Fruit fly (Drosophila melanogaster) whole organism, embryonic: ENCODE data around the gene spz5.

Source experiments
- Aef1 ChIP-seq: fragments of 200-800 bp; sonication (Bioruptor generic); IDR thresholded peaks from 3 replicates; pipeline ENCODE4 v1.3.6; 2022; ENCODE audit warnings: missing biosample characterization, missing genetic modification characterization
- Asciz ChIP-seq: fragments of 200-800 bp; sonication (Bioruptor generic); optimal IDR thresholded peaks from 2 replicates; lab custom pipeline; 2017; ENCODE audit warnings: missing biosample characterization, mild to moderate bottlenecking, missing genetic modification characterization, missing genetic modification reagents
- BtbVII ChIP-seq: fragments of 200-800 bp; sonication (Bioruptor generic); optimal IDR thresholded peaks from 3 replicates; lab custom pipeline; 2017; ENCODE audit warnings: missing biosample characterization, mild to moderate bottlenecking, missing genetic modification characterization
- Bteb2 ChIP-seq: fragments of 200-800 bp; sonication (Bioruptor generic); optimal IDR thresholded peaks from 2 replicates; lab custom pipeline; 2016; ENCODE audit warnings: missing biosample characterization, missing genetic modification characterization
- CG10543 ChIP-seq: fragments of 200-800 bp; sonication (Bioruptor generic); optimal IDR thresholded peaks from 3 replicates; lab custom pipeline; 2017; ENCODE audit warnings: missing biosample characterization, mild to moderate bottlenecking, missing genetic modification characterization, moderate library complexity
- CG10565 ChIP-seq: fragments of 200-800 bp; sonication (Bioruptor generic); optimal IDR thresholded peaks from 3 replicates; lab custom pipeline; 2016; ENCODE audit warnings: missing biosample characterization, mild to moderate bottlenecking, missing genetic modification characterization
- CG11560 ChIP-seq: fragments of 200-800 bp; sonication (Bioruptor generic); IDR thresholded peaks from 3 replicates; pipeline ENCODE4 v1.3.6; 2022; ENCODE audit warnings: missing biosample characterization, missing genetic modification characterization
- CG11723 ChIP-seq: fragments of 200-800 bp; sonication (Bioruptor generic); optimal IDR thresholded peaks from 2 replicates; lab custom pipeline; 2017; ENCODE audit warnings: missing biosample characterization, mild to moderate bottlenecking, missing genetic modification characterization
- CG12071 ChIP-seq: fragments of 200-800 bp; sonication (Bioruptor generic); optimal IDR thresholded peaks from 3 replicates; lab custom pipeline; 2018; ENCODE audit warnings: missing biosample characterization, mild to moderate bottlenecking, missing genetic modification characterization
- CG12299 ChIP-seq: fragments of 200-800 bp; sonication (Bioruptor generic); optimal IDR thresholded peaks from 2 replicates; lab custom pipeline; 2018; ENCODE audit warnings: missing biosample characterization, mild to moderate bottlenecking, missing genetic modification characterization
- CG12659 ChIP-seq: fragments of 200-800 bp; sonication (Bioruptor generic); optimal IDR thresholded peaks from 3 replicates; lab custom pipeline; 2017; ENCODE audit warnings: mild to moderate bottlenecking, missing biosample characterization, missing genetic modification reagents, missing genetic modification characterization
- CG14014 ChIP-seq: fragments of 200-800 bp; sonication (Bioruptor generic); IDR thresholded peaks from 2 replicates; pipeline ENCODE4 v1.3.6; 2022; ENCODE audit warnings: missing biosample characterization, missing genetic modification characterization
- CG14050 ChIP-seq: fragments of 200-800 bp; sonication (Bioruptor generic); IDR thresholded peaks from 3 replicates; pipeline ENCODE4 v1.3.6; 2022; ENCODE audit warnings: missing biosample characterization, missing genetic modification characterization
- CG1603 ChIP-seq: fragments of 200-800 bp; sonication (Bioruptor generic); optimal IDR thresholded peaks from 2 replicates; lab custom pipeline; 2019; ENCODE audit warnings: missing biosample characterization, mild to moderate bottlenecking, missing genetic modification characterization, moderate library complexity
- CG17912 ChIP-seq: fragments of 200-800 bp; sonication (Bioruptor generic); optimal IDR thresholded peaks from 2 replicates; lab custom pipeline; 2018; ENCODE audit warnings: missing biosample characterization, mild to moderate bottlenecking, missing genetic modification characterization
- CG18619 ChIP-seq: fragments of 200-800 bp; sonication (Bioruptor generic); optimal IDR thresholded peaks from 3 replicates; lab custom pipeline; 2017; ENCODE audit warnings: missing biosample characterization, mild to moderate bottlenecking, missing genetic modification characterization
- CG2678 ChIP-seq: fragments of 200-800 bp; sonication (Bioruptor generic); optimal IDR thresholded peaks from 3 replicates; lab custom pipeline; 2019; ENCODE audit warnings: missing biosample characterization, mild to moderate bottlenecking, missing genetic modification characterization, moderate library complexity
- CG30431 ChIP-seq: fragments of 200-800 bp; sonication (Bioruptor generic); optimal IDR thresholded peaks from 2 replicates; lab custom pipeline; 2017; ENCODE audit warnings: missing biosample characterization, missing genetic modification characterization
- CG3065 ChIP-seq: fragments of 200-800 bp; sonication (Bioruptor generic); optimal IDR thresholded peaks from 2 replicates; lab custom pipeline; 2016; ENCODE audit warnings: missing biosample characterization, missing genetic modification characterization
- CG3163 ChIP-seq: fragments of 200-800 bp; sonication (Bioruptor generic); optimal IDR thresholded peaks from 3 replicates; lab custom pipeline; 2016; ENCODE audit warnings: missing biosample characterization, missing genetic modification characterization
- CG33557 ChIP-seq: fragments of 200-800 bp; sonication (Bioruptor generic); optimal IDR thresholded peaks from 2 replicates; lab custom pipeline; 2019; ENCODE audit warnings: missing biosample characterization, mild to moderate bottlenecking, missing genetic modification characterization, moderate library complexity
- CG3995 ChIP-seq: fragments of 200-800 bp; sonication (Bioruptor generic); optimal IDR thresholded peaks from 3 replicates; lab custom pipeline; 2016; ENCODE audit warnings: missing biosample characterization, missing genetic modification characterization
- CG4404 ChIP-seq: fragments of 200-800 bp; sonication (Bioruptor generic); IDR thresholded peaks from 2 replicates; pipeline ENCODE4 v1.3.6; 2022; ENCODE audit warnings: missing biosample characterization, missing genetic modification characterization
- CG5953 ChIP-seq: fragments of 200-800 bp; sonication (Bioruptor generic); IDR thresholded peaks from 2 replicates; pipeline ENCODE4 v1.3.6; 2022; ENCODE audit warnings: missing biosample characterization, missing genetic modification characterization
- CG6272 ChIP-seq: fragments of 200-800 bp; sonication (Bioruptor generic); IDR thresholded peaks from 2 replicates; pipeline ENCODE4 v1.3.6; 2022; ENCODE audit warnings: missing biosample characterization, missing genetic modification characterization
- CG7786 ChIP-seq: fragments of 200-800 bp; sonication (Bioruptor generic); optimal IDR thresholded peaks from 2 replicates; lab custom pipeline; 2016; ENCODE audit warnings: missing biosample characterization, missing genetic modification characterization
- CG7839 ChIP-seq: fragments of 200-800 bp; sonication (Bioruptor generic); optimal IDR thresholded peaks from 3 replicates; lab custom pipeline; 2018; ENCODE audit warnings: missing biosample characterization, mild to moderate bottlenecking, missing genetic modification characterization, moderate library complexity
- CG7928 ChIP-seq: fragments of 200-800 bp; sonication (Bioruptor generic); optimal IDR thresholded peaks from 2 replicates; lab custom pipeline; 2017; ENCODE audit warnings: missing biosample characterization, mild to moderate bottlenecking, missing genetic modification characterization
- CG7987 ChIP-seq: fragments of 200-800 bp; sonication (Bioruptor generic); optimal IDR thresholded peaks from 2 replicates; lab custom pipeline; 2018; ENCODE audit warnings: missing biosample characterization, mild to moderate bottlenecking, missing genetic modification characterization, moderate library complexity
- CG8924 ChIP-seq: fragments of 200-800 bp; optimal IDR thresholded peaks from 3 replicates; lab custom pipeline; 2019; ENCODE audit warnings: missing biosample characterization, mild to moderate bottlenecking, missing genetic modification characterization, moderate library complexity
- CG9215 ChIP-seq: fragments of 200-800 bp; sonication (Bioruptor generic); IDR thresholded peaks from 2 replicates; pipeline ENCODE4 v1.3.6; 2022; ENCODE audit warnings: missing biosample characterization, missing genetic modification characterization
- CHES-1-like ChIP-seq: fragments of 200-800 bp; sonication (Bioruptor generic); optimal IDR thresholded peaks from 2 replicates; lab custom pipeline; 2016; ENCODE audit warnings: missing biosample characterization, missing genetic modification characterization
- Dad ChIP-seq: fragments of 200-800 bp; sonication (Bioruptor generic); optimal IDR thresholded peaks from 3 replicates; lab custom pipeline; 2016; ENCODE audit warnings: missing biosample characterization, missing genetic modification characterization
- Fer2 ChIP-seq: fragments of 200-800 bp; sonication (Bioruptor generic); optimal IDR thresholded peaks from 2 replicates; lab custom pipeline; 2018; ENCODE audit warnings: missing biosample characterization, mild to moderate bottlenecking, missing genetic modification characterization, moderate library complexity
- Hr39 ChIP-seq: fragments of >200 bp; optimal IDR thresholded peaks from 2 replicates; lab custom pipeline; 2017
- MBD-R2 ChIP-seq: fragments of 200-800 bp; sonication (Bioruptor generic); IDR thresholded peaks from 2 replicates; pipeline ENCODE4 v1.3.6; 2022; ENCODE audit warnings: missing biosample characterization, missing genetic modification characterization
- Mrtf ChIP-seq: fragments of 200-800 bp; sonication (Bioruptor generic); IDR thresholded peaks from 3 replicates; pipeline ENCODE4 v1.3.6; 2022; ENCODE audit warnings: missing biosample characterization, missing genetic modification characterization
- Oli ChIP-seq: fragments of 200-800 bp; sonication (Bioruptor generic); optimal IDR thresholded peaks from 2 replicates; lab custom pipeline; 2018; ENCODE audit warnings: missing biosample characterization, mild to moderate bottlenecking, missing genetic modification characterization, moderate library complexity
- az2 ChIP-seq: fragments of 200-800 bp; sonication (Bioruptor generic); optimal IDR thresholded peaks from 3 replicates; lab custom pipeline; 2016; ENCODE audit warnings: missing biosample characterization, missing genetic modification characterization
- da ChIP-seq: fragments of 200-800 bp; sonication (Bioruptor generic); optimal IDR thresholded peaks from 2 replicates; lab custom pipeline; 2016; ENCODE audit warnings: missing biosample characterization, missing genetic modification characterization
- en ChIP-seq: fragments of 200-800 bp; sonication (Bioruptor generic); optimal IDR thresholded peaks from 2 replicates; lab custom pipeline; 2016; ENCODE audit warnings: missing biosample characterization, missing genetic modification characterization
- lola ChIP-seq, 3 experiments: fragments of >200 bp in 2 of 3; fragments of 200-800 bp in 1 of 3; sonication (Bioruptor generic) in 1 of 3; optimal IDR thresholded peaks; 2 replicates each; lab custom pipeline; 2017 to 2019; ENCODE audit warnings: missing biosample characterization in 3 of 3, missing genetic modification characterization in 3 of 3, mild to moderate bottlenecking in 1 of 3, moderate library complexity in 1 of 3
- nerfin-2 ChIP-seq: fragments of 200-800 bp; sonication (Bioruptor generic); IDR thresholded peaks from 2 replicates; pipeline ENCODE4 v1.3.6; 2022; ENCODE audit warnings: missing biosample characterization, missing genetic modification characterization; ENCODE audit not compliant: partially characterized antibody
- prd ChIP-seq, 3 experiments: fragments of >200 bp in 2 of 3; fragments of 200-800 bp in 1 of 3; sonication (Bioruptor generic) in 1 of 3; optimal IDR thresholded peaks in 2 of 3; IDR thresholded peaks in 1 of 3; 2 replicates in 2 of 3; 3 replicates in 1 of 3; pipeline versions ENCODE4 v1.3.6 to Lab custom; 2017 to 2022; ENCODE audit warnings: missing biosample characterization in 1 of 3, missing genetic modification characterization in 1 of 3
- pzg ChIP-seq: fragments of 200-800 bp; sonication (Bioruptor generic); optimal IDR thresholded peaks from 3 replicates; lab custom pipeline; 2018; ENCODE audit warnings: missing biosample characterization, mild to moderate bottlenecking, missing genetic modification characterization, moderate library complexity
- ro ChIP-seq: fragments of 200-800 bp; sonication (Bioruptor generic); IDR thresholded peaks from 2 replicates; pipeline ENCODE4 v1.3.6; 2022; ENCODE audit warnings: missing biosample characterization, missing genetic modification characterization
- tin ChIP-seq: fragments of 200-800 bp; sonication (Bioruptor generic); optimal IDR thresholded peaks from 3 replicates; lab custom pipeline; 2016; ENCODE audit warnings: missing biosample characterization, missing genetic modification characterization
- tll ChIP-seq, 2 experiments: fragments of 200-800 bp in 1 of 2; fragments of >200 bp in 1 of 2; sonication (Bioruptor generic) in 1 of 2; optimal IDR thresholded peaks; 2 replicates each; lab custom pipeline; 2017 to 2019; ENCODE audit warnings: missing biosample characterization in 2 of 2, missing genetic modification characterization in 2 of 2, mild to moderate bottlenecking in 1 of 2, moderate library complexity in 1 of 2
- vfl ChIP-seq: fragments of 200-800 bp; sonication (Bioruptor generic); optimal IDR thresholded peaks from 2 replicates; lab custom pipeline; 2016; ENCODE audit warnings: missing biosample characterization, missing genetic modification characterization
- yki ChIP-seq: fragments of >200 bp; optimal IDR thresholded peaks from 3 replicates; lab custom pipeline; 2018

The spz5 gene

dm6 chr3L:2851771-2852170 is 40.2 kb downstream of the spz5 start:
- TF ChIP-seq CG14050 (GFP tag; lab: Robert Waterston, UW) (no peak; the same call in 2 of the 3 replicates), CG12299 (tag; lab: Kevin White, UChicago) (no peak), CG11560 (tag; lab: Robert Waterston, UW) (peak; percentile 56; the same call in 2 of the 3 replicates), lola (GFP tag; optimal IDR thresholded peaks at IDR 0.05; lab: Kevin White, UChicago) (peak in 1 of 3 experiments; percentile 25), CG30431 (GFP tag; lab: Kevin White, UChicago) (peak; percentile 57), Asciz (GFP tag; lab: Kevin White, UChicago) (no peak), tin (GFP tag; lab: Kevin White, UChicago) (peak; percentile 81), CG7928 (GFP tag; lab: Kevin White, UChicago) (no peak), CG3065 (peak; percentile 32), CG4404 (GFP tag; lab: Robert Waterston, UW) (0 out of 2 replicates have a peak, but pooled peaks have one; percentile 40), CG7786 (GFP tag; lab: Kevin White, UChicago) (peak; percentile 54), CG7987 (GFP tag; lab: Kevin White, UChicago) (peak; percentile 56), yki (lab: Kevin White, UChicago) (peak; percentile 80), vfl (GFP tag; lab: Kevin White, UChicago) (peak; percentile 46), BtbVII (GFP tag; lab: Kevin White, UChicago) (no peak), CG2678 (tag; lab: Kevin White, UChicago) (peak; percentile 11), CG7839 (tag; lab: Kevin White, UChicago) (peak; percentile 71), CG10543 (GFP tag; lab: Kevin White, UChicago) (no peak), prd (optimal IDR thresholded peaks at IDR 0.05; lab: Kevin White, UChicago) (no peak), prd (GFP tag; IDR thresholded peaks at IDR 0.05; lab: Robert Waterston, UW) (peak; percentile 72; the same call in 2 of the 3 replicates), CG12071 (GFP tag; lab: Kevin White, UChicago) (no peak), Bteb2 (peak; percentile 33), pzg (GFP tag; lab: Kevin White, UChicago) (peak; percentile 17), CG1603 (tag; lab: Kevin White, UChicago) (peak; percentile 79), CG14014 (peak; percentile 41), CG5953 (GFP tag; lab: Robert Waterston, UW) (0 out of 2 replicates have a peak, but pooled peaks have one; percentile 36), CG11723 (GFP tag; lab: Kevin White, UChicago) (no peak), CG3163 (GFP tag; lab: Kevin White, UChicago) (peak; percentile 45), Oli (tag; lab: Kevin White, UChicago) (no peak), CG8924 (no peak), Fer2 (tag; lab: Kevin White, UChicago) (no peak), CG12659 (GFP tag; lab: Kevin White, UChicago) (peak; percentile 47), CG3995 (GFP tag; lab: Kevin White, UChicago) (no peak), CG33557 (GFP tag; lab: Kevin White, UChicago) (peak; percentile 28), Hr39 (lab: Kevin White, UChicago) (no peak), CHES-1-like (GFP tag; lab: Kevin White, UChicago) (peak; percentile 60), CG6272 (GFP tag; lab: Robert Waterston, UW) (peak; percentile 54), Aef1 (GFP tag; lab: Robert Waterston, UW) (peak; percentile 66), CG9215 (GFP tag; lab: Robert Waterston, UW) (peak; percentile 51), nerfin-2 (no peak), MBD-R2 (peak; percentile 32; the same call in 1 of the 2 replicates), Dad (GFP tag; lab: Kevin White, UChicago) (peak; percentile 48), ro (GFP tag; lab: Robert Waterston, UW) (no peak; the same call in 1 of the 2 replicates), tll (GFP tag; optimal IDR thresholded peaks at IDR 0.05; lab: Kevin White, UChicago) (no peak), Mrtf (GFP tag; lab: Robert Waterston, UW) (peak; percentile 77), CG10565 (GFP tag; lab: Kevin White, UChicago) (no peak), CG17912 (GFP tag; lab: Kevin White, UChicago) (peak; percentile 57), CG18619 (peak; percentile 32), en (GFP tag; lab: Kevin White, UChicago) (peak; percentile 32), az2 (GFP tag; lab: Kevin White, UChicago) (peak; percentile 73), da (GFP tag; lab: Kevin White, UChicago) (peak; percentile 58)
